Worm (Caenorhabditis elegans): Measurements from ENCODE around the gene cpi-2.

DNA sequence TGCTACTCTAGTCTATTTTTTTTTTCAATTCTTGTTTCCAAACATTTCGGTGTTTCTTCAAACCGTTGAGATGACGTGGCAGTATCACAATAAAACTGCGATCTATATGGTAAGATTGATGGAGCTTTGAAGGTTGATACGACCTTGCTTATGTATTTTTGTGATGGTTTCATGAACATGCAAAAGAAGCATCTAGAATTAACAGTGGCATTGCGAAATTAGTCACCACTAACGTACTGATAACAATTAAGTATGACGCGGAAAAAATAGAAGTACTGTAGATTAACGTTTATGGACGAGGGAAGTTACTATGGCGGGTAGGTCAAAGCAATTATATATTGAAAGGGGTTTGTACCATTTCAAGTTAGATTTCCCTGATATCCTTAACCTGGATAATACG is 31.5 kb upstream of the cpi-2 start:
- TF ChIP-seq ztf-11 (tag; optimal IDR thresholded peaks at IDR 0.05), result no peak
- TF ChIP-seq fkh-10 (GFP tag; optimal IDR thresholded peaks at IDR 0.05), result no peak
- TF ChIP-seq nhr-28 (tag; optimal IDR thresholded peaks at IDR 0.05), result no peak
- TF ChIP-seq lin-39 (tag; optimal IDR thresholded peaks at IDR 0.05), result no peak
- no peak for TF ChIP-seq skn-1 (tag; optimal IDR thresholded peaks at IDR 0.05)
- no peak for TF ChIP-seq zag-1 (tag; optimal IDR thresholded peaks at IDR 0.05)
- no peak for TF ChIP-seq nhr-11 (tag; optimal IDR thresholded peaks at IDR 0.05)
- no peak for TF ChIP-seq hmg-11 (tag; optimal IDR thresholded peaks at IDR 0.05)
- TF ChIP-seq nhr-76 (tag; optimal IDR thresholded peaks at IDR 0.05), result no peak
